Fruit fly (Drosophila melanogaster) whole organism, adult: ENCODE measurements around the gene CG33721.

Experiments used
- CG11617 ChIP-seq: fragments of 200-800 bp; sonication (Bioruptor generic); optimal IDR thresholded peaks from 2 replicates; lab custom pipeline; 2017; ENCODE audit warnings: mild to moderate bottlenecking, missing biosample characterization, missing genetic modification reagents, missing genetic modification characterization
- CG12768 ChIP-seq: fragments of 200-800 bp; sonication (Bioruptor generic); optimal IDR thresholded peaks from 2 replicates; lab custom pipeline; 2017; ENCODE audit warnings: missing biosample characterization, missing genetic modification characterization, mild to moderate bottlenecking, moderate library complexity, missing genetic modification reagents
- CG14711 ChIP-seq: fragments of 200-800 bp; sonication (Bioruptor generic); optimal IDR thresholded peaks from 2 replicates; lab custom pipeline; 2018; ENCODE audit warnings: missing biosample characterization, mild to moderate bottlenecking, missing genetic modification characterization, moderate library complexity
- CG1620 ChIP-seq: fragments of 200-800 bp; sonication (Bioruptor generic); optimal IDR thresholded peaks from 2 replicates; lab custom pipeline; 2016; ENCODE audit warnings: missing biosample characterization, missing genetic modification characterization
- CG33017 ChIP-seq: fragments of 200-800 bp; sonication (Bioruptor generic); optimal IDR thresholded peaks from 2 replicates; lab custom pipeline; 2018; ENCODE audit warnings: missing biosample characterization, mild to moderate bottlenecking, missing genetic modification characterization, moderate library complexity
- CG5204 ChIP-seq: fragments of 200-800 bp; sonication (Bioruptor generic); optimal IDR thresholded peaks from 2 replicates; lab custom pipeline; 2016; ENCODE audit warnings: missing biosample characterization, missing genetic modification characterization
- CG7045 ChIP-seq: fragments of 200-800 bp; sonication (Bioruptor generic); optimal IDR thresholded peaks from 2 replicates; lab custom pipeline; 2017; ENCODE audit warnings: missing biosample characterization, mild to moderate bottlenecking, missing genetic modification characterization
- CG7101 ChIP-seq: fragments of 200-800 bp; sonication (Bioruptor generic); optimal IDR thresholded peaks from 2 replicates; lab custom pipeline; 2018; ENCODE audit warnings: missing biosample characterization, mild to moderate bottlenecking, missing genetic modification characterization, moderate library complexity
- Clk ChIP-seq: fragments of 200-800 bp; sonication (Bioruptor generic); optimal IDR thresholded peaks from 2 replicates; lab custom pipeline; 2017; ENCODE audit warnings: missing biosample characterization, missing genetic modification characterization
- Crg-1 ChIP-seq: fragments of 200-800 bp; sonication (Bioruptor generic); optimal IDR thresholded peaks from 2 replicates; lab custom pipeline; 2016; ENCODE audit warnings: missing biosample characterization, missing genetic modification characterization
- Hr96 ChIP-seq: fragments of 200-800 bp; sonication (Bioruptor generic); optimal IDR thresholded peaks from 2 replicates; lab custom pipeline; 2016; ENCODE audit warnings: missing biosample characterization, missing genetic modification characterization
- Mnt ChIP-seq: fragments of 200-800 bp; sonication (Bioruptor generic); optimal IDR thresholded peaks from 2 replicates; lab custom pipeline; 2016; ENCODE audit warnings: missing biosample characterization, mild to moderate bottlenecking, missing genetic modification characterization
- bab1 ChIP-seq: fragments of 200-800 bp; sonication (Bioruptor generic); optimal IDR thresholded peaks from 3 replicates; lab custom pipeline; 2019; ENCODE audit warnings: missing biosample characterization, mild to moderate bottlenecking, missing genetic modification characterization, moderate library complexity
- cic ChIP-seq: fragments of 200-800 bp; sonication (Bioruptor generic); optimal IDR thresholded peaks from 2 replicates; lab custom pipeline; 2017; ENCODE audit warnings: missing biosample characterization, mild to moderate bottlenecking, missing genetic modification characterization, moderate library complexity
- cnc ChIP-seq, 2 experiments: fragments of >200 bp; optimal IDR thresholded peaks; 2 replicates each; lab custom pipeline; 2017
- kay ChIP-seq: fragments of 200-800 bp; sonication (Bioruptor generic); peaks from one replicate; lab custom pipeline; 2016; ENCODE audit warnings: missing biosample characterization, missing genetic modification characterization, borderline replicate concordance
- ovo ChIP-seq: fragments of 200-800 bp; sonication (Bioruptor generic); optimal IDR thresholded peaks from 2 replicates; lab custom pipeline; 2016; ENCODE audit warnings: missing biosample characterization, missing genetic modification characterization
- pad ChIP-seq: fragments of 200-800 bp; sonication (Bioruptor generic); optimal IDR thresholded peaks from 3 replicates; lab custom pipeline; 2017; ENCODE audit warnings: missing biosample characterization, missing genetic modification characterization, mild to moderate bottlenecking, moderate library complexity, missing genetic modification reagents
- tj ChIP-seq: fragments of 200-800 bp; sonication (Bioruptor generic); optimal IDR thresholded peaks from 3 replicates; lab custom pipeline; 2017; ENCODE audit warnings: missing biosample characterization, mild to moderate bottlenecking, missing genetic modification characterization, moderate library complexity
- toe ChIP-seq: fragments of 200-800 bp; sonication (Bioruptor generic); optimal IDR thresholded peaks from 2 replicates; lab custom pipeline; 2016; ENCODE audit warnings: missing biosample characterization, missing genetic modification characterization

The CG33721 gene

DNA sequence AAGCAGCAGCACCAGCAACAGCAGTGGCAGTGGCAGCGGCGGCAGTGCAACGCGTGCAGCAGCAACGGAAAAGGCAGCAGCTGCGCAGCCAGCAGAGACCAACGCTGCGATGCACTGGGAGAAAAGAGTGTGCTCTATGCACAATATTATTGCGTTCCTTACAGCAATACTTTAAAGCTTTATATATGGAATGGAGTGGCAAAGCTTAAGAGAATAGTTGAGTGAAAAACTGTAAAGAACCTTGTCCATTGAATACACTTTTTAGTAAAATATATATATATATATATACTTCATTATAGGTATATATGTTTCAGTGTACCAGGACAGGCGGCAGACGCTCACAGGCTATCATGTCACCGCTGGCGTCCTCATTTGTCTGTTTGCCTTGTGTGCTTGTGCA lies 6.1 kb upstream of the CG33721 start:
- TF ChIP-seq Clk (no peak), CG12768 (GFP tag; lab: Kevin White, UChicago) (no peak), CG1620 (no peak), ovo (GFP tag; lab: Kevin White, UChicago) (no peak), CG5204 (no peak), cic (GFP tag; lab: Kevin White, UChicago) (no peak), tj (no peak), pad (GFP tag; lab: Kevin White, UChicago) (no peak), cnc (optimal IDR thresholded peaks at IDR 0.05; lab: Kevin White, UChicago) (no peak), CG7101 (tag; lab: Kevin White, UChicago) (no peak), CG33017 (tag; lab: Kevin White, UChicago) (no peak), CG7045 (no peak), CG11617 (GFP tag; lab: Kevin White, UChicago) (no peak)

DNA sequence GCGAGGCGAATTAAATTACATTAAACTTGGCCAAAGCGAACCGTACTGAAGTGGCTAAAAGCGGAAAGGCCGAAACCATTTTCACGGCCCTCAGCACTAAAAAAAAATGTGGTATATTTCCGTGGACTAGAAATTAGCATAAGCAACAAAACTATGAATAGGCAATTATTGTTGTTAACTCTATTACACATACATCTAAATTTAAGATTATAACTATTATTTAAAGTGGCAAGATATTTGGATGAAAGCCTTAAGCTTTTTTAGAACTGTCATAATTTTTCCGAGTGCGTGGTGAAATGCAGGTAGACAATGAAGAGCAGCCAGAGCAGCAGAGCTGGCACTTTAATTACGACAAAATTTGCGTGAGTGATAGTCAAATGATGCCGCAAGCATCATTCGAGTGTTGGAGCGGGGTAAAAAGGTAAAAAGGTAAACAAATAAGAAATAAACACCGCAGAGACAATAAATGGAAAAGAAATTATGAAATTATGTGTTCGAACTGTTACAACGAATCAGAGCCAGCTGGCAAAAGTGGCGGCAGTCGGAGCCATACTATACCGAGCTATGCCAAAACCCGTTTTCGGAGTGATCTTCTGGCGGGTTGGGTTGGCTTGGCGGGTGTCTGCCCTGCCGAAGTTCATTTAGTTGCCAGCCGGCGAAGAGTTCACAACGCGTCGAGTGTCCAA lies 2.1 kb upstream of the CG33721 start, which contains the start of gene CG7080:
CG7080 (plus strand) TSS at position 636 of the 686 bp plus-strand sequence.
- TF ChIP-seq ovo (GFP tag; lab: Kevin White, UChicago) (no peak), CG1620 (no peak), toe (GFP tag; lab: Kevin White, UChicago) (no peak), CG33017 (tag; lab: Kevin White, UChicago) (no peak), Hr96 (GFP tag; lab: Kevin White, UChicago) (no peak), CG12768 (GFP tag; lab: Kevin White, UChicago) (no peak), cnc (optimal IDR thresholded peaks at IDR 0.05; lab: Kevin White, UChicago) (no peak), CG7101 (tag; lab: Kevin White, UChicago) (no peak), CG7045 (no peak), Crg-1 (GFP tag; lab: Kevin White, UChicago) (no peak), tj (no peak)

DNA sequence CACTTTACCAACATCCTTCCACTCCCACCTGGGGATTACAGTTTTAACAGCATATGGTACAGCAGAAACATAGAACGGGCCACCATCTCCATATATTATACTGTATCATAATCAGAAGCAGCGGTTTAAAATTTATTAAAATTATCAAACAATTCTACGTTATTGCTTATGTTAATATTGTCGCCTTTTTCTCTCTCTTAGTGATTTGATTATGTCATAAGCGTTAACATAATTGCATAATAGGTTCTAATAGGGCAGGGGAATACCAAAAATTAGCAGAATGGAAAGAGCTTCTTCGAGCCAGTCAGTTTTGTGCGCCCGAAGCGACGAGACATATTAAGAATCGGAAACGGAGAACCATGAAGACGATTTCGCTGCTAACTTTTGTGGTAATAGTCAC lies 822 bp downstream of the CG33721 start, which contains the start of gene CG13862:
CG13862 (plus strand) TSS at position 301 of the 400 bp plus-strand sequence.
- TF ChIP-seq Clk (no peak), tj (no peak), CG33017 (tag; lab: Kevin White, UChicago) (no peak)

DNA sequence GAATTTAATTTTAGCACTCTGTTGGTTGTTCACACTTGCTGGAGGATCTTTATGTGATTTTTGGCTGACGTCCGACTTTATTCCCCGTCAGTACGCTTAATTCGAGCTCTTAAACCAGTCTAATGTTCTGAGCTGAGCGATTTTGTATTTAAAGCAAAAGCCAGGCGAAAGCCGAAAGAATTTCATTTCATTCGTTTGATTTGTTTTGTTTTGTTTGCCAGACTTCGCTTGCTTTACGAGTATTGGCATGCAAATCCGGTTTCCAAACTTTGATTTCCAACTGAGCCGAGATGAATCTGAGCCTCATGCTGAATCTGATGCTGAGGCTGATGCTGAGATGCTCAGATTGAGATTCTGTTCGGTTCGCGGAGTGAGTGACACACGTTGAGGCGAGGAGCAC lies 3.2 kb downstream of the CG33721 start, which contains the start of gene CG5391:
CG5391 (minus strand) TSS at position 101 of the 400 bp plus-strand sequence.
- TF ChIP-seq pad (GFP tag; lab: Kevin White, UChicago): no peak
- TF ChIP-seq Hr96 (GFP tag; lab: Kevin White, UChicago): no peak
- no peak for TF ChIP-seq tj
- no peak for TF ChIP-seq kay (GFP tag; lab: Kevin White, UChicago)
- no peak for TF ChIP-seq Mnt (GFP tag; lab: Kevin White, UChicago)

DNA sequence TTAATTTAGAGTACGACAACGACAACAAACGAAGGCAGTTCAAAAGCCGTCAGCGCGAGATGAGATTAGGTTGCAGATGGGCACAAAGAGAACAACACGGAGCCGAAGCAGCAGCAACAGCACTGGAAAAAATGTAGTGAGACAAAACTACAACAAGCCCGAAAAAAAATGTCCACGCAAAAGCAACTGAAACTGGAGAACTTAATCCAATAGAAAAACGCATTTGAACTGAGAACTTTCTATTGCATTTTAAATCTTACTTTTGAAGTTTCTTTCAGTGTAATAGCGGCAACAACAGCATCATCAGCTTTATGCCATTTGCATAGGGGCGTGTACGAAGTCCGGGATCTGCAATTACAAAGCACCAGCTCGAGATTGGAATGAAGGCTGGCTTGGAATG lies 8.6 kb downstream of the CG33721 start:
- TF ChIP-seq CG12768 (GFP tag; lab: Kevin White, UChicago) (no peak), ovo (GFP tag; lab: Kevin White, UChicago) (no peak), toe (GFP tag; lab: Kevin White, UChicago) (no peak), cnc (optimal IDR thresholded peaks at IDR 0.05; lab: Kevin White, UChicago) (no peak), CG7101 (tag; lab: Kevin White, UChicago) (no peak), Hr96 (GFP tag; lab: Kevin White, UChicago) (no peak), Clk (no peak), kay (GFP tag; lab: Kevin White, UChicago) (no peak), bab1 (no peak), CG5204 (no peak), CG7045 (no peak), CG14711 (tag; lab: Kevin White, UChicago) (no peak), pad (GFP tag; lab: Kevin White, UChicago) (no peak), CG11617 (GFP tag; lab: Kevin White, UChicago) (no peak), tj (no peak), Crg-1 (GFP tag; lab: Kevin White, UChicago) (no peak), Mnt (GFP tag; lab: Kevin White, UChicago) (no peak), cic (GFP tag; lab: Kevin White, UChicago) (no peak)

DNA sequence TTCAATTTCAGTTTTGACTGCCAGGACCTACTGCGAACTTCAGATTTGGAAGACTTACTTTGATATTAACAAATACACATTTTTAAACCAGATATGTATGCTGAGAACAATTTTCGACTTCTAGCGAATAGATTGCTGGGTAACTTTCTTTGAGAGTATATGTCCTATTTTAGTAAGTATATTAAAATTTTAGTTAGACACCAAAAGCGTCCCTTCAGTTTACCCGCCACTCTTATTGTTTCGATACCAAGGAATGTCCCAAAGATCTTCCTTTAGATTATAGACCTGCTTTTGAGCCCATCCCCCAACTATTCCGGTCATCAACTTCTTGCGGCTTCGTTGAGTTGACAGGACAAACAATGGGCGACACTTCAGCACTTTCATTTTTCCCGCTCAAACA lies 9.3 kb downstream of the CG33721 start, which contains the start of gene CG5388:
CG5388 (minus strand) TSS at position 101 of the 400 bp plus-strand sequence.
- TF ChIP-seq CG11617 (GFP tag; lab: Kevin White, UChicago): no peak
- no peak for TF ChIP-seq CG1620
- TF ChIP-seq Crg-1 (GFP tag; lab: Kevin White, UChicago): no peak
- no peak for TF ChIP-seq CG33017 (tag; lab: Kevin White, UChicago)
- TF ChIP-seq kay (GFP tag; lab: Kevin White, UChicago): no peak
- TF ChIP-seq tj: no peak
- TF ChIP-seq Mnt (GFP tag; lab: Kevin White, UChicago): no peak
- no peak for TF ChIP-seq CG14711 (tag; lab: Kevin White, UChicago)
- TF ChIP-seq ovo (GFP tag; lab: Kevin White, UChicago): no peak
- TF ChIP-seq cnc (optimal IDR thresholded peaks at IDR 0.05; lab: Kevin White, UChicago): no peak
- TF ChIP-seq Clk: no peak
- TF ChIP-seq bab1: no peak
- no peak for TF ChIP-seq toe (GFP tag; lab: Kevin White, UChicago)
- no peak for TF ChIP-seq pad (GFP tag; lab: Kevin White, UChicago)
- no peak for TF ChIP-seq CG5204
- no peak for TF ChIP-seq cic (GFP tag; lab: Kevin White, UChicago)
